Worm (Caenorhabditis elegans) whole organism, early embryonic: Measurements from ENCODE around the gene C16C8.7.
"Not testable (repeated sequence)": the region's sequence is repeated elsewhere in the genome, so short reads cannot be mapped to it uniquely, and the experiment has no call there.

Source experiments
- B0310.2 ChIP-seq: sonication (generic microtip); optimal IDR thresholded peaks from 2 replicates; lab custom pipeline; 2016; ENCODE audit warnings: mild to moderate bottlenecking, missing genetic modification characterization, missing compliant biosample characterization
- F13C5.2 ChIP-seq: sonication (generic microtip); optimal IDR thresholded peaks from 2 replicates; lab custom pipeline; 2017; ENCODE audit warnings: mild to moderate bottlenecking, missing genetic modification characterization, inconsistent platforms, missing compliant biosample characterization
- aly-1 ChIP-seq: sonication (generic microtip); optimal IDR thresholded peaks from 2 replicates; lab custom pipeline; 2016; ENCODE audit warnings: missing genetic modification characterization, missing compliant biosample characterization
- ama-1 ChIP-seq: fragments of 150-350 bp; optimal IDR thresholded peaks from 2 replicates; lab custom pipeline; 2014
- ceh-13 ChIP-seq: fragments of 200-800 bp; sonication (Bioruptor generic); optimal IDR thresholded peaks from 2 replicates; lab custom pipeline; 2018; ENCODE audit warnings: mild to moderate bottlenecking, missing genetic modification characterization, missing compliant biosample characterization
- ceh-36 ChIP-seq: sonication (generic microtip); optimal IDR thresholded peaks from 2 replicates; lab custom pipeline; 2016; ENCODE audit warnings: missing genetic modification characterization, inconsistent platforms, missing compliant biosample characterization
- ets-7 ChIP-seq: sonication (generic microtip); optimal IDR thresholded peaks from 2 replicates; lab custom pipeline; 2016; ENCODE audit warnings: missing genotype, missing genetic modification characterization, missing compliant biosample characterization
- flt-1 ChIP-seq: fragments of 200-800 bp; sonication (Bioruptor generic); IDR thresholded peaks from 2 replicates; pipeline ENCODE4 v1.3.6; 2022; ENCODE audit warnings: missing genetic modification characterization, missing compliant biosample characterization
- hmbx-1 ChIP-seq: sonication (generic microtip); optimal IDR thresholded peaks from 2 replicates; lab custom pipeline; 2016; ENCODE audit warnings: mild to moderate bottlenecking, missing genetic modification characterization, missing compliant biosample characterization
- hmg-4 ChIP-seq: fragments of 200-800 bp; sonication (Bioruptor generic); optimal IDR thresholded peaks from 2 replicates; lab custom pipeline; 2018; ENCODE audit warnings: mild to moderate bottlenecking, missing genetic modification characterization, missing compliant biosample characterization
- hnd-1 ChIP-seq: sonication (generic microtip); optimal IDR thresholded peaks from 2 replicates; lab custom pipeline; 2016; ENCODE audit warnings: missing genetic modification characterization, missing compliant biosample characterization
- pes-1 ChIP-seq: fragments of 200-800 bp; sonication (Bioruptor generic); IDR thresholded peaks from 2 replicates; pipeline ENCODE4 v1.3.6; 2022; ENCODE audit warnings: missing genetic modification reagents, missing genetic modification characterization, missing compliant biosample characterization
- scrt-1 ChIP-seq: fragments of 200-800 bp; sonication (Bioruptor generic); IDR thresholded peaks from 2 replicates; pipeline ENCODE4 v1.3.6; 2022; ENCODE audit warnings: missing genetic modification characterization, missing compliant biosample characterization
- sea-1 ChIP-seq: fragments of 200-800 bp; sonication (Bioruptor generic); conservative IDR thresholded peaks from 2 replicates; pipeline ENCODE4 v1.3.6; 2022; ENCODE audit warnings: missing genetic modification characterization, missing compliant biosample characterization
- tbx-11 ChIP-seq: fragments of 200-800 bp; sonication (Bioruptor generic); IDR thresholded peaks from 2 replicates; pipeline ENCODE4 v1.3.6; 2022; ENCODE audit warnings: missing genetic modification characterization, missing compliant biosample characterization
- tbx-37 ChIP-seq: fragments of 200-800 bp; sonication (Bioruptor generic); conservative IDR thresholded peaks from 2 replicates; pipeline ENCODE4 v1.3.6; 2022; ENCODE audit warnings: missing genetic modification reagents, missing genetic modification characterization, missing compliant biosample characterization
- tra-4 ChIP-seq: sonication (generic microtip); optimal IDR thresholded peaks from 2 replicates; lab custom pipeline; 2017; ENCODE audit warnings: missing genetic modification characterization, missing compliant biosample characterization

The C16C8.7 gene

ce11 chrII:3453521-3453920 lies 6.4 kb downstream of the C16C8.7 start, which contains the start of gene C16C8.11:
Gene C16C8.11 (plus strand): TSS chrII:3453708.
- TF ChIP-seq hmbx-1 (tag; lab: Kevin White, UChicago) (no peak), tra-4 (tag; lab: Kevin White, UChicago) (no peak), tbx-37 (GFP tag; lab: Robert Waterston, UW) (no peak), ceh-13 (GFP tag; lab: Kevin White, UChicago) (no peak), hmg-4 (no peak), ama-1 (lab: Kevin White, UChicago) (no peak), B0310.2 (tag; lab: Kevin White, UChicago) (no peak), pes-1 (GFP tag; lab: Robert Waterston, UW) (no peak), ceh-36 (no peak), scrt-1 (GFP tag; lab: Robert Waterston, UW) (no peak), F13C5.2 (tag; lab: Kevin White, UChicago) (no peak), hnd-1 (no peak), ets-7 (no peak), flt-1 (GFP tag; lab: Robert Waterston, UW) (no peak), aly-1 (tag; lab: Kevin White, UChicago) (no peak), tbx-11 (GFP tag; lab: Robert Waterston, UW) (no peak), sea-1 (GFP tag; lab: Robert Waterston, UW) (no peak)

- TF ChIP-seq flt-1 (GFP tag; lab: Robert Waterston, UW) = no peak
- TF ChIP-seq sea-1 (GFP tag; lab: Robert Waterston, UW) = no peak
- no peak for TF ChIP-seq hnd-1
- no peak for TF ChIP-seq aly-1 (tag; lab: Kevin White, UChicago)
- TF ChIP-seq B0310.2 (tag; lab: Kevin White, UChicago) = no peak
- no peak for TF ChIP-seq ceh-36
- no peak for TF ChIP-seq F13C5.2 (tag; lab: Kevin White, UChicago)
- TF ChIP-seq tbx-11 (GFP tag; lab: Robert Waterston, UW) = no peak
- TF ChIP-seq tbx-37 (GFP tag; lab: Robert Waterston, UW) = no peak
- no peak for TF ChIP-seq hmbx-1 (tag; lab: Kevin White, UChicago)
- TF ChIP-seq ets-7 = no peak
- no peak for TF ChIP-seq ama-1 (lab: Kevin White, UChicago)
- no peak for TF ChIP-seq ceh-13 (GFP tag; lab: Kevin White, UChicago)
- no peak for TF ChIP-seq hmg-4
Measured at ce11 chrII:3452421-3452820, 7.5 kb downstream of the C16C8.7 start, which contains the start of gene C16C8.12. Gene C16C8.12 (plus strand): TSS chrII:3452721.

ce11 chrII:3449514-3449913 lies 10.4 kb downstream of the C16C8.7 start, which contains the start of gene C16C8.14:
Gene C16C8.14 (plus strand): TSS chrII:3449814.
- TF ChIP-seq pes-1 (GFP tag; lab: Robert Waterston, UW); aly-1 (tag; lab: Kevin White, UChicago); hnd-1: not testable (repeated sequence)

- TF ChIP-seq hmbx-1 (tag; lab: Kevin White, UChicago) (no peak), tbx-37 (GFP tag; lab: Robert Waterston, UW) (no peak), sea-1 (GFP tag; lab: Robert Waterston, UW) (no peak), ceh-36 (no peak), pes-1 (GFP tag; lab: Robert Waterston, UW) (no peak), scrt-1 (GFP tag; lab: Robert Waterston, UW) (no peak), tra-4 (tag; lab: Kevin White, UChicago) (no peak), F13C5.2 (tag; lab: Kevin White, UChicago) (no peak), hmg-4 (no peak), flt-1 (GFP tag; lab: Robert Waterston, UW) (no peak), ceh-13 (GFP tag; lab: Kevin White, UChicago) (no peak), tbx-11 (GFP tag; lab: Robert Waterston, UW) (no peak), hnd-1 (no peak), aly-1 (tag; lab: Kevin White, UChicago) (no peak), ama-1 (lab: Kevin White, UChicago) (no peak)
Measured at ce11 chrII:3448776-3449280, 11.1 kb downstream of the C16C8.7 start, which contains the start of gene C16C8.25. Gene C16C8.25 (plus strand): TSS chrII:3449230.

- no peak for TF ChIP-seq pes-1 (GFP tag; lab: Robert Waterston, UW)
- no peak for TF ChIP-seq ama-1 (lab: Kevin White, UChicago)
- no peak for TF ChIP-seq hmbx-1 (tag; lab: Kevin White, UChicago)
- no peak for TF ChIP-seq ceh-13 (GFP tag; lab: Kevin White, UChicago)
- TF ChIP-seq tbx-37 (GFP tag; lab: Robert Waterston, UW) = no peak
- no peak for TF ChIP-seq tra-4 (tag; lab: Kevin White, UChicago)
Measured at ce11 chrII:3447906-3448305, 12.0 kb downstream of the C16C8.7 start, which contains the start of gene C16C8.21. Gene C16C8.21 (plus strand): TSS chrII:3448206.

ce11 chrII:3446647-3447046 lies 13.3 kb downstream of the C16C8.7 start, which contains the start of the genes C16C8.20 and gldi-6:
Gene C16C8.20 (plus strand): TSS chrII:3446947.
Gene gldi-6 (plus strand): TSS chrII:3446947.
- TF ChIP-seq B0310.2 (tag; lab: Kevin White, UChicago) = no peak
- TF ChIP-seq tbx-37 (GFP tag; lab: Robert Waterston, UW) = no peak
- TF ChIP-seq hmbx-1 (tag; lab: Kevin White, UChicago) = no peak
- TF ChIP-seq tbx-11 (GFP tag; lab: Robert Waterston, UW) = no peak
- no peak for TF ChIP-seq flt-1 (GFP tag; lab: Robert Waterston, UW)
- TF ChIP-seq pes-1 (GFP tag; lab: Robert Waterston, UW) = no peak
- no peak for TF ChIP-seq sea-1 (GFP tag; lab: Robert Waterston, UW)
- TF ChIP-seq ets-7 = no peak
- no peak for TF ChIP-seq ceh-36
- no peak for TF ChIP-seq tra-4 (tag; lab: Kevin White, UChicago)
- no peak for TF ChIP-seq scrt-1 (GFP tag; lab: Robert Waterston, UW)
- TF ChIP-seq ceh-13 (GFP tag; lab: Kevin White, UChicago) = no peak
- TF ChIP-seq aly-1 (tag; lab: Kevin White, UChicago) = no peak
- TF ChIP-seq hmg-4 = no peak
- TF ChIP-seq ama-1 (lab: Kevin White, UChicago) = no peak
- no peak for TF ChIP-seq hnd-1
- TF ChIP-seq F13C5.2 (tag; lab: Kevin White, UChicago) = no peak
